Worm (Caenorhabditis elegans) whole organism, early embryonic: Measurements from ENCODE around the gene Y22D7AL.4.

Experiments used
- B0310.2 ChIP-seq: sonication (generic microtip); optimal IDR thresholded peaks from 2 replicates; lab custom pipeline; 2016; ENCODE audit warnings: mild to moderate bottlenecking, missing genetic modification characterization, missing compliant biosample characterization
- F13C5.2 ChIP-seq: sonication (generic microtip); optimal IDR thresholded peaks from 2 replicates; lab custom pipeline; 2017; ENCODE audit warnings: mild to moderate bottlenecking, missing genetic modification characterization, inconsistent platforms, missing compliant biosample characterization
- aly-1 ChIP-seq: sonication (generic microtip); optimal IDR thresholded peaks from 2 replicates; lab custom pipeline; 2016; ENCODE audit warnings: missing genetic modification characterization, missing compliant biosample characterization
- ama-1 ChIP-seq: fragments of 150-350 bp; optimal IDR thresholded peaks from 2 replicates; lab custom pipeline; 2014
- ceh-13 ChIP-seq: fragments of 200-800 bp; sonication (Bioruptor generic); optimal IDR thresholded peaks from 2 replicates; lab custom pipeline; 2018; ENCODE audit warnings: mild to moderate bottlenecking, missing genetic modification characterization, missing compliant biosample characterization
- ceh-36 ChIP-seq: sonication (generic microtip); optimal IDR thresholded peaks from 2 replicates; lab custom pipeline; 2016; ENCODE audit warnings: missing genetic modification characterization, inconsistent platforms, missing compliant biosample characterization
- ets-7 ChIP-seq: sonication (generic microtip); optimal IDR thresholded peaks from 2 replicates; lab custom pipeline; 2016; ENCODE audit warnings: missing genotype, missing genetic modification characterization, missing compliant biosample characterization
- flt-1 ChIP-seq: fragments of 200-800 bp; sonication (Bioruptor generic); IDR thresholded peaks from 2 replicates; pipeline ENCODE4 v1.3.6; 2022; ENCODE audit warnings: missing genetic modification characterization, missing compliant biosample characterization
- hmg-4 ChIP-seq: fragments of 200-800 bp; sonication (Bioruptor generic); optimal IDR thresholded peaks from 2 replicates; lab custom pipeline; 2018; ENCODE audit warnings: mild to moderate bottlenecking, missing genetic modification characterization, missing compliant biosample characterization
- pes-1 ChIP-seq: fragments of 200-800 bp; sonication (Bioruptor generic); IDR thresholded peaks from 2 replicates; pipeline ENCODE4 v1.3.6; 2022; ENCODE audit warnings: missing genetic modification reagents, missing genetic modification characterization, missing compliant biosample characterization
- sea-1 ChIP-seq: fragments of 200-800 bp; sonication (Bioruptor generic); conservative IDR thresholded peaks from 2 replicates; pipeline ENCODE4 v1.3.6; 2022; ENCODE audit warnings: missing genetic modification characterization, missing compliant biosample characterization
- tbx-11 ChIP-seq: fragments of 200-800 bp; sonication (Bioruptor generic); IDR thresholded peaks from 2 replicates; pipeline ENCODE4 v1.3.6; 2022; ENCODE audit warnings: missing genetic modification characterization, missing compliant biosample characterization
- tbx-37 ChIP-seq: fragments of 200-800 bp; sonication (Bioruptor generic); conservative IDR thresholded peaks from 2 replicates; pipeline ENCODE4 v1.3.6; 2022; ENCODE audit warnings: missing genetic modification reagents, missing genetic modification characterization, missing compliant biosample characterization

DNA sequence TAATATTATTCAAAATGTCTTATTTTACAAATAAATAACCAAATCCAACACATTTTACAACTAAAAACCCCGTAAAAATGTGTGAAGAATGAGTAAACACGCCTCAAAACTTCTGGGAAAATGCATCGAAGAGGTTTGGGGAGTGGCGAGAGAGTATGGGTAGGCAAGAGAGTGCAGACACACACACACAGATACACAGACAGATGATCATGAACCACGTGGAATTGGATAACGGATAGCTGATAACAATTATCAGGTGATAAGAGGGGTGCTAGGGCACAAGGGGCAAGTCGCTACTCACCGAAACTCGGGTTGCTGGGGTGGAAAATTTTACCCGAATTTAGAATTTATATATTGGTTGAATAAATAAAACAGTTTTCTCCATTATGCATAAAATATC lies 55.8 kb downstream of the Y22D7AL.4 start:
- no peak for TF ChIP-seq ama-1 (lab: Kevin White, UChicago)
- no peak for TF ChIP-seq pes-1
- TF ChIP-seq sea-1 (GFP tag; lab: Robert Waterston, UW), result no peak
- no peak for TF ChIP-seq B0310.2 (tag; lab: Kevin White, UChicago)
- no peak for TF ChIP-seq ceh-36
- no peak for TF ChIP-seq tbx-37
- TF ChIP-seq hmg-4, result no peak
- TF ChIP-seq tbx-11, result no peak
- no peak for TF ChIP-seq aly-1 (tag; lab: Kevin White, UChicago)
- TF ChIP-seq F13C5.2 (tag; lab: Kevin White, UChicago), result no peak
- no peak for TF ChIP-seq flt-1 (GFP tag; lab: Robert Waterston, UW)
- TF ChIP-seq ets-7 (tag; lab: Kevin White, UChicago), result no peak
- no peak for TF ChIP-seq ceh-13 (GFP tag; lab: Kevin White, UChicago)
